Worm (Caenorhabditis elegans): ENCODE results near the gene F28A12.10.

F28A12.10 gene

DNA sequence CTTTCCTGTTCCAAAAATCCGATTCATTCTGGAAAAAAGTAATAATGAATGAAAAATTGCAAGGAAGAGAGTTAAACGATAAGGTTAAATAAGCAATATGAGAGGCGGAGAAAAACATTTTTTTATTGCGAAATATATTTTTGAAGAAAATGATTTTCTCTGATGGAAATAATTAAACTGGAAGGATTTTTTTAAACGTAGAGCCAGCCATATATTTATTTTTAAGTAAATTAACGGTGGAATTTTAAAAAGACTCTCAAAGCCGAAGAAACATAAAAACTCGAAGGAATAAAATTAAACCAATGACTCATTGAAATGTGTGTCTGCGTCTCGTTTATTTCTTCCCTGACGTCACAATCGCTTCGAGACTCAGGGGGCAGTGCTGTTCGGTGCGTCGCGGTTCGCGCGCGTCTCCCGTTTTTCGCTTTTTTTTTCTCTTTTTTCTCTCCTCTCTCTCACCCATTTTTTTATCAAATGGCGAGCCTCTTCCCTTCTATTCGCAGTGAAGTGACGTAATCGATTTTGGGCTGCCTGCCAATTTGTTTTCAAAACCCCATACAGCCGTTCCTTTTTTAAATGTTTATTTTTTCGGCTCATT is 31.4 kb downstream of the F28A12.10 start, which contains the start of gene vps-60 (continued):
- TF ChIP-seq C38D4.7 (GFP tag; optimal IDR thresholded peaks at IDR 0.05) (no peak), F13H6.1 (tag; optimal IDR thresholded peaks at IDR 0.05) (no peak), tbx-7 (tag; optimal IDR thresholded peaks at IDR 0.05) (no peak), npax-4 (tag; optimal IDR thresholded peaks at IDR 0.05) (no peak), ceh-45 (GFP tag; IDR thresholded peaks at IDR 0.05) (no peak), K09A11.1 (tag; optimal IDR thresholded peaks at IDR 0.05; ENCODE audit: insufficient read depth) (no peak), nhr-11 (tag; optimal IDR thresholded peaks at IDR 0.05) (no peak), ahr-1 (tag; optimal IDR thresholded peaks at IDR 0.05) (no peak), ref-2 (tag; optimal IDR thresholded peaks at IDR 0.05) (peak; percentile 72), syd-9 (tag; optimal IDR thresholded peaks at IDR 0.05) (no peak), pag-3 (tag; optimal IDR thresholded peaks at IDR 0.05; ENCODE audit: borderline replicate concordance) (no peak), lim-6 (tag; optimal IDR thresholded peaks at IDR 0.05) (no peak), pat-9 (tag; optimal IDR thresholded peaks at IDR 0.05) (no peak), ceh-14 (tag; optimal IDR thresholded peaks at IDR 0.05) (peak; percentile 82), Y22D7AL.16 (tag; optimal IDR thresholded peaks at IDR 0.05) (no peak), hlh-6 (tag; optimal IDR thresholded peaks at IDR 0.05) (no peak), sox-4 (tag; optimal IDR thresholded peaks at IDR 0.05) (no peak), pha-4 (tag; optimal IDR thresholded peaks at IDR 0.05) (no peak), rnt-1 (tag; optimal IDR thresholded peaks at IDR 0.05) (peak; percentile 58), ceh-2 (tag; optimal IDR thresholded peaks at IDR 0.05) (peak; percentile 13), lin-11 (tag; optimal IDR thresholded peaks at IDR 0.05) (no peak), ama-1 (optimal IDR thresholded peaks at IDR 0.05) (no peak), odd-2 (tag; optimal IDR thresholded peaks at IDR 0.05) (no peak), nhr-232 (tag; optimal IDR thresholded peaks at IDR 0.05) (no peak), pqm-1 (tag; optimal IDR thresholded peaks at IDR 0.05) (peak; percentile 51), unc-42 (tag; optimal IDR thresholded peaks at IDR 0.05) (peak; percentile 88), zip-5 (tag; optimal IDR thresholded peaks at IDR 0.05) (no peak), T23F11.4 (GFP tag; optimal IDR thresholded peaks at IDR 0.05) (no peak)

DNA sequence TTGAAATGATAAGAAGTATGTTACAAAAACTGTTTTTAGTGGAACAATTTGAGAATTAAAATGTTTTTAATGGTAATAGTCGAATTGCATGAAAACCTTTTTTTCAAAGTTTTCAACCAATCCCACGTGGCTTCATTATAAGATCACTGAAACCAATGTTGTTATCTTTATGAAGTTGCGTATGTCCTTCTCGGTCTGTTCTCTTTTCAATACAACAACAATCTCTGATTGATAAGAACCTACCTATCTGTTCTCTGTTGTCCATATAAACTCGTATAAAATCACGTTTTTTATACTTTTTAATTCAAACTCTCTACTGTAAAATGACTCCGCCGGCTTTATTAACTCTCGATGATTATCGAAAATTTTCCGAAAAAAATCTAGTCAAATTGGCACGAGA is 34.3 kb downstream of the F28A12.10 start, which contains the start of gene F41E6.5:
Gene F41E6.5, plus strand, starts transcription at position 209 of the 400 bp plus-strand sequence.
- no peak for TF ChIP-seq rnt-1 (tag; optimal IDR thresholded peaks at IDR 0.05)
- no peak for TF ChIP-seq ets-4 (tag; optimal IDR thresholded peaks at IDR 0.05)
- TF ChIP-seq hlh-6 (tag; optimal IDR thresholded peaks at IDR 0.05), result no peak
- peak; percentile 65 for TF ChIP-seq elt-2 (tag; optimal IDR thresholded peaks at IDR 0.05)

DNA sequence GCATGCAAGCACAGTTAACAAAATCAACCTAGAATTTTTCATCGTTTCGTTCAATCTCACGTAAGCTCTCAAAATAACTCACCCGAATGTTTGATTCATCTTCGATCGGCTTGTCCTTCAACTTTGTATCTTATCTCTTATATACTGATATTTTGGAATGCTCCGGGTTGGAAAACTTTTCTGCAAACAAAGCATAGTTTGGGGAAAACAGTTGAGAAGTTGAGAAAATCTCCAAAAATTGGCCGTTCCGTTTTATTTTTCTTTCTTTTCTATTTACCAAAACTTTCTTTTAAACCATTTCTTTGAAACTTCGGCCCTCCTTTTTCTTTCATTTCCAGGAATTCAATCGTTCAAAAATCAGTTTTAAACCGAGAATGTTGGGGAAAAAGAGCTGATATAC is 34.9 kb downstream of the F28A12.10 start, which contains the start of gene F41E6.15:
Gene F41E6.15, minus strand, starts transcription at position 101 of the 400 bp plus-strand sequence.
- no peak for TF ChIP-seq ceh-34 (tag; optimal IDR thresholded peaks at IDR 0.05)
- no peak for TF ChIP-seq lim-6 (tag; optimal IDR thresholded peaks at IDR 0.05)
- TF ChIP-seq sox-4 (tag; optimal IDR thresholded peaks at IDR 0.05), result no peak
- TF ChIP-seq K02D7.2 (tag; optimal IDR thresholded peaks at IDR 0.05), result no peak
- no peak for TF ChIP-seq unc-42 (tag; optimal IDR thresholded peaks at IDR 0.05)
- TF ChIP-seq che-1 (tag; optimal IDR thresholded peaks at IDR 0.05), result no peak
- no peak for TF ChIP-seq unc-3 (GFP tag; conservative IDR thresholded peaks at IDR 0.05)
- no peak for TF ChIP-seq unc-3 (tag; optimal IDR thresholded peaks at IDR 0.05)
- TF ChIP-seq ref-2 (tag; optimal IDR thresholded peaks at IDR 0.05), result no peak

DNA sequence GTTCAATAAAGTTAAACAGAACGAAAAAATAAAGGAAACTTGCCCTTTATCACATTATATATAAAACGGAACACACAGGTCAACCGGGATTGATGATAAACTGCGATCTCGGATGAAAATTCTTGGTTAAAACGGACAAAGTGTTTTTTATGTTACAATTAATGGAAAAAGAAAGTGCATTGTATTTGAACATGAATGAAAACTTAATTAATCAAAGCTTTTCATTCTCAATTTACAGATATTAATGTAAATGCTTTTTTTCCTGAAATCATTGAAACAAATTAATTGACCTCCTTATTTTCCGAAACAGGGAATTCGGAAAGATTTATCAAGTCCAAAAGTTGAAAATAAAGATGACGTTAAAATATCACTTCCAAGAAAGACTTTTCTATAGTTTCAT is 36.1 kb downstream of the F28A12.10 start, which contains the start of gene F41E6.8:
Gene F41E6.8, minus strand, starts transcription at position 101 of the 400 bp plus-strand sequence.
- TF ChIP-seq fkh-6 (tag; optimal IDR thresholded peaks at IDR 0.05) (no peak), ceh-24 (tag; optimal IDR thresholded peaks at IDR 0.05) (no peak), hlh-6 (tag; optimal IDR thresholded peaks at IDR 0.05) (no peak), rnt-1 (tag; optimal IDR thresholded peaks at IDR 0.05) (no peak), ama-1 (optimal IDR thresholded peaks at IDR 0.05) (no peak), ets-4 (tag; optimal IDR thresholded peaks at IDR 0.05) (no peak), syd-9 (tag; optimal IDR thresholded peaks at IDR 0.05) (no peak), zip-5 (tag; optimal IDR thresholded peaks at IDR 0.05) (no peak), pag-3 (tag; optimal IDR thresholded peaks at IDR 0.05; ENCODE audit: borderline replicate concordance) (no peak)
